Worm (Caenorhabditis elegans): ENCODE data around the gene dhs-6.

The dhs-6 gene

DNA sequence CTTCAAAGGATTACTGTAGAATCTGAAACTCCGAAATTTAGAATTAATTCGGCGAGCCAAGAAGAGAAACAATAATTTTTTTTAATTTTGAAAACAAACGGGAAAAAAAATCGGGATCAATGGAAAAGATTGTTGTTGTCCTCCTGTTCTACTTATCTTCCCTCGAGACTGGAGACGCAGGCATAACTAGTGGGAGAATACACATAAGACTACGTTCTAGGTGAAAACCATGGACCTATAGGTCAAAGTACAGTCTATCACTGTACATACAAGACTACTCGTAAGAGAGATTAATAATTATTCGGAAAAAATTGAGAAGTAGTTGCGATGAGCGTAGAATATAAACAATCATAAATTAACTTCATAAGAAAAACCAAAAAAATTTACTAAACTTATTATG, at the start of gene dhs-6:
Gene dhs-6, minus strand, starts transcription at position 22 of the 400 bp plus-strand sequence.
- no peak for TF ChIP-seq nhr-28 (tag; optimal IDR thresholded peaks at IDR 0.05)
- TF ChIP-seq snpc-4 (tag; optimal IDR thresholded peaks at IDR 0.05) = no peak
- TF ChIP-seq ztf-11 (tag; optimal IDR thresholded peaks at IDR 0.05) = no peak
- no peak for TF ChIP-seq sptf-1 (tag; optimal IDR thresholded peaks at IDR 0.05)
- TF ChIP-seq flh-1 (GFP tag; optimal IDR thresholded peaks at IDR 0.05) = no peak
- no peak for TF ChIP-seq nhr-12 (tag; optimal IDR thresholded peaks at IDR 0.05)
- no peak for TF ChIP-seq pha-4 (tag; optimal IDR thresholded peaks at IDR 0.05)
- TF ChIP-seq cnd-1 (tag; optimal IDR thresholded peaks at IDR 0.05) = no peak
- TF ChIP-seq ceh-43 (GFP tag; optimal IDR thresholded peaks at IDR 0.05) = no peak
- TF ChIP-seq hlh-1 (tag; optimal IDR thresholded peaks at IDR 0.05) = no peak
- no peak for TF ChIP-seq tbx-8 (GFP tag; optimal IDR thresholded peaks at IDR 0.05)
- no peak for TF ChIP-seq mep-1 (tag; optimal IDR thresholded peaks at IDR 0.05)
- no peak for TF ChIP-seq nhr-237 (tag; optimal IDR thresholded peaks at IDR 0.05)

DNA sequence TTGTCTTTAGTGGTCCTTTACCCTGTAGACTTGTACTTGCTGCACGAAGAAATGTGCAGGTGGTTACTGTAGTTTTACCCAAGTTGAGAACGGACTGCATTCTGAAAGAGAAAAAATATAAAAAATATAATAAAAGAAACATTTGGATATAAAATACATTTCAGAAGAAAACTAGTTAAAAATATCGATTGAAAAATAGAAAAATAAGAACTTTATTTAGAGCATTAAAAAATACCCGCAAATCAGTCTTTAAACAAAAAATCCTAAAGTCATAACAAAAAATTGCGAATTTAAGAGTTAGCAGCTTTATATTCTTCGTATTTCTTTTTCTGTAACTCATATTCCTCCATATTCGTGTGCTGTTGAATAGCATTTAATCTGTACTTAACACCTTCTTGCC, 49.7 kb upstream of the dhs-6 start, which contains the start of gene C25H3.7:
Gene C25H3.7, minus strand, starts transcription at position 101 of the 400 bp plus-strand sequence.
- TF ChIP-seq pha-4 (tag; optimal IDR thresholded peaks at IDR 0.05) (no peak), flh-1 (GFP tag; optimal IDR thresholded peaks at IDR 0.05) (no peak), ceh-43 (GFP tag; optimal IDR thresholded peaks at IDR 0.05) (no peak), cnd-1 (tag; optimal IDR thresholded peaks at IDR 0.05) (no peak), ztf-11 (tag; optimal IDR thresholded peaks at IDR 0.05) (no peak), ceh-83 (GFP tag; optimal IDR thresholded peaks at IDR 0.05) (no peak), mep-1 (tag; optimal IDR thresholded peaks at IDR 0.05) (no peak), sptf-1 (tag; optimal IDR thresholded peaks at IDR 0.05) (no peak), unc-120 (tag; optimal IDR thresholded peaks at IDR 0.05; ENCODE audit: poor library complexity, severe bottlenecking) (no peak), mls-2 (tag; optimal IDR thresholded peaks at IDR 0.05) (no peak), zip-8 (tag; optimal IDR thresholded peaks at IDR 0.05) (no peak), hlh-1 (tag; optimal IDR thresholded peaks at IDR 0.05) (no peak), nhr-28 (tag; optimal IDR thresholded peaks at IDR 0.05) (no peak), nhr-12 (tag; optimal IDR thresholded peaks at IDR 0.05) (no peak)

DNA sequence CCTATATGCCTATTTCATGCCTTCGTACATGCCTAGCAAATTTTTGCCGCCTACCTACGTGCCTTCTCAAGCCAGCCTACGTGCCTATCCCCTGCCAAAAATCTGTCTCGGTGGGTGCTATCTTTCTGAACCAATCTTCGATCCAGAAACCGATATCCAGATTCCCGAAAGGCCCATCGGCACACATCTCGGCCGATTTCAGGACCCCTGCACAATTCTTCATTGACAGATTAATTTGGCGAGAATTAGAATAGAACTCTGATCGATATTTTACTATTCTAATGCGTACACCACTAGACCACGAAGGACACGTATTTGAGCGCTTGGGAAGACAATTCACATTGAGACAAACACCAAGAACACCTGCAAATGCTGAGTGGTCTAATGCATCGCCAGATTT, 48.4 kb upstream of the dhs-6 start:
- TF ChIP-seq ceh-83 (GFP tag; optimal IDR thresholded peaks at IDR 0.05) (no peak), elt-1 (tag; optimal IDR thresholded peaks at IDR 0.05; ENCODE audit: borderline replicate concordance, insufficient read depth) (peak; percentile 52), elt-3 (tag; optimal IDR thresholded peaks at IDR 0.05) (no peak), nhr-2 (tag; optimal IDR thresholded peaks at IDR 0.05) (no peak), ceh-43 (GFP tag; optimal IDR thresholded peaks at IDR 0.05) (no peak), drap-1 (GFP tag; optimal IDR thresholded peaks at IDR 0.05) (peak; percentile 55), unc-62 (GFP tag; optimal IDR thresholded peaks at IDR 0.05) (no peak), unc-120 (tag; optimal IDR thresholded peaks at IDR 0.05; ENCODE audit: poor library complexity, severe bottlenecking) (no peak), ceh-39 (tag; optimal IDR thresholded peaks at IDR 0.05) (peak; percentile 70), mab-5 (tag; optimal IDR thresholded peaks at IDR 0.05) (no peak), bed-3 (GFP tag; optimal IDR thresholded peaks at IDR 0.05) (no peak), mls-2 (tag; optimal IDR thresholded peaks at IDR 0.05) (no peak), ztf-11 (tag; optimal IDR thresholded peaks at IDR 0.05) (no peak), unc-39 (tag; optimal IDR thresholded peaks at IDR 0.05) (no peak), nhr-28 (tag; optimal IDR thresholded peaks at IDR 0.05) (no peak), lin-13 (tag; optimal IDR thresholded peaks at IDR 0.05) (no peak), sem-2 (GFP tag; optimal IDR thresholded peaks at IDR 0.05) (peak; percentile 50), nhr-76 (tag; optimal IDR thresholded peaks at IDR 0.05) (no peak), blmp-1 (tag; optimal IDR thresholded peaks at IDR 0.05) (no peak), hlh-1 (tag; optimal IDR thresholded peaks at IDR 0.05) (no peak), flh-1 (GFP tag; optimal IDR thresholded peaks at IDR 0.05) (no peak), lin-32 (GFP tag; optimal IDR thresholded peaks at IDR 0.05) (no peak)

DNA sequence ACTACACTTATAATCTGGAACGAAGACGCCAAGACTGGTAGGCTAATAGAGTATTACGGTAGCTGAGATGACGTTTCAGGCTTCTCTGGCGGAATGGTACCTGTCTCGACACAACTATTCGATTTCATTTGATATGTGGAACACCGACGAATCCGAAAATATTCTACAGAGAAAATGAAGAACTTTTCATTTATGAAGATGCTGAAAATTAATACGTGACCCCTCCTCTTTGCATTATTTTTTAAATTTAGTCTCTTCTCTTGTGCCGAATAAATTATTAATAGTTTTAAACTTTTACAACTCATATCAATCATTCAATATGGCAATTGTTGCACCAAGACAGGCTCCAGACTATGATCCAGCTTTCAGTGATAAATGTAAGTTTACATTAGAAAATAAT, 46.9 kb upstream of the dhs-6 start, which contains the start of gene C25H3.16:
Gene C25H3.16, plus strand, starts transcription at position 301 of the 400 bp plus-strand sequence.
- TF ChIP-seq mab-5 (tag; optimal IDR thresholded peaks at IDR 0.05) = no peak
- no peak for TF ChIP-seq snpc-4 (tag; optimal IDR thresholded peaks at IDR 0.05)
- no peak for TF ChIP-seq mls-2 (tag; optimal IDR thresholded peaks at IDR 0.05)
- no peak for TF ChIP-seq ceh-39 (tag; optimal IDR thresholded peaks at IDR 0.05)
- no peak for TF ChIP-seq drap-1 (GFP tag; optimal IDR thresholded peaks at IDR 0.05)
- no peak for TF ChIP-seq elt-1 (tag; optimal IDR thresholded peaks at IDR 0.05; ENCODE audit: borderline replicate concordance, insufficient read depth)
- TF ChIP-seq ces-1 (GFP tag; optimal IDR thresholded peaks at IDR 0.05) = no peak
- TF ChIP-seq pha-4 (tag; optimal IDR thresholded peaks at IDR 0.05) = no peak
- no peak for TF ChIP-seq lin-13 (tag; optimal IDR thresholded peaks at IDR 0.05)
- no peak for TF ChIP-seq flh-1 (GFP tag; optimal IDR thresholded peaks at IDR 0.05)
- TF ChIP-seq ceh-43 (GFP tag; optimal IDR thresholded peaks at IDR 0.05) = no peak

Measured in whole organism, mixed stage, embryonic.